Fruit fly (Drosophila melanogaster) whole organism, embryonic: Measurements from ENCODE around the gene Ms.

Experiments
- Atf-2 ChIP-seq: fragments of 200-800 bp; sonication (Bioruptor generic); optimal IDR thresholded peaks from 2 replicates; lab custom pipeline; 2016; ENCODE audit warnings: missing biosample characterization, missing genetic modification characterization
- BEAF-32 ChIP-seq: fragments of 200-800 bp; sonication (Bioruptor generic); optimal IDR thresholded peaks from 3 replicates; lab custom pipeline; 2017; ENCODE audit warnings: missing biosample characterization, missing genetic modification characterization, mild to moderate bottlenecking, moderate library complexity, missing genetic modification reagents
- CG1024 ChIP-seq: fragments of 200-800 bp; sonication (Bioruptor generic); IDR thresholded peaks from 2 replicates; pipeline ENCODE4 v1.3.6; 2022; ENCODE audit warnings: missing biosample characterization, missing genetic modification characterization
- CG12659 ChIP-seq: fragments of 200-800 bp; sonication (Bioruptor generic); optimal IDR thresholded peaks from 3 replicates; lab custom pipeline; 2017; ENCODE audit warnings: mild to moderate bottlenecking, missing biosample characterization, missing genetic modification reagents, missing genetic modification characterization
- CG13424 ChIP-seq: fragments of 200-800 bp; sonication (Bioruptor generic); optimal IDR thresholded peaks from 2 replicates; lab custom pipeline; 2019; ENCODE audit warnings: missing biosample characterization, mild to moderate bottlenecking, missing genetic modification characterization, moderate library complexity
- CG16815 ChIP-seq: fragments of 200-800 bp; sonication (Bioruptor generic); optimal IDR thresholded peaks from 3 replicates; lab custom pipeline; 2017; ENCODE audit warnings: missing biosample characterization, mild to moderate bottlenecking, missing genetic modification characterization
- CG17361 ChIP-seq: fragments of 200-800 bp; sonication (Bioruptor generic); IDR thresholded peaks from 3 replicates; pipeline ENCODE4 v1.3.6; 2022; ENCODE audit warnings: missing biosample characterization, missing genetic modification characterization
- CG2202 ChIP-seq: fragments of 200-800 bp; sonication (Bioruptor generic); optimal IDR thresholded peaks from 2 replicates; lab custom pipeline; 2018; ENCODE audit warnings: missing biosample characterization, mild to moderate bottlenecking, missing genetic modification characterization
- CG31388 ChIP-seq: fragments of 200-800 bp; sonication (Bioruptor generic); optimal IDR thresholded peaks from 2 replicates; lab custom pipeline; 2016; ENCODE audit warnings: missing biosample characterization, missing genetic modification characterization
- CG3726 ChIP-seq: fragments of 200-800 bp; sonication (Bioruptor generic); IDR thresholded peaks from 3 replicates; pipeline ENCODE4, ENCODE4 v1.3.6; 2022; ENCODE audit warnings: missing biosample characterization, missing genetic modification characterization
- CG4328 ChIP-seq: fragments of 200-800 bp; sonication (Bioruptor generic); optimal IDR thresholded peaks from 3 replicates; lab custom pipeline; 2017; ENCODE audit warnings: missing biosample characterization, missing genetic modification reagents, missing genetic modification characterization
- CG4360 ChIP-seq: fragments of 200-800 bp; sonication (Bioruptor generic); IDR thresholded peaks from 2 replicates; pipeline ENCODE4 v1.3.6; 2022; ENCODE audit warnings: missing biosample characterization, missing genetic modification characterization
- CG5245 ChIP-seq: fragments of 200-800 bp; sonication (Bioruptor generic); optimal IDR thresholded peaks from 3 replicates; lab custom pipeline; 2016; ENCODE audit warnings: missing biosample characterization, missing genetic modification characterization
- CG6175 ChIP-seq: fragments of 200-800 bp; sonication (Bioruptor generic); IDR thresholded peaks from 3 replicates; pipeline ENCODE4 v1.3.6; 2022; ENCODE audit warnings: missing biosample characterization, missing genetic modification characterization
- CG7357 ChIP-seq: fragments of 200-800 bp; sonication (Bioruptor generic); IDR thresholded peaks from 3 replicates; pipeline ENCODE4 v1.3.6; 2022; ENCODE audit warnings: missing biosample characterization, missing genetic modification characterization
- CG8944 ChIP-seq: fragments of 200-800 bp; sonication (Bioruptor generic); optimal IDR thresholded peaks from 3 replicates; lab custom pipeline; 2016; ENCODE audit warnings: missing biosample characterization, missing genetic modification characterization
- CG9727 ChIP-seq: fragments of 200-800 bp; sonication (Bioruptor generic); optimal IDR thresholded peaks from 3 replicates; lab custom pipeline; 2017; ENCODE audit warnings: missing biosample characterization, mild to moderate bottlenecking, missing genetic modification characterization
- D ChIP-seq, 2 experiments: fragments of 200-800 bp in 1 of 2; fragments of >200 bp in 1 of 2; sonication (Bioruptor generic) in 1 of 2; optimal IDR thresholded peaks; 2 replicates in 1 of 2; 3 replicates in 1 of 2; lab custom pipeline; 2017; ENCODE audit warnings: mild to moderate bottlenecking in 1 of 2, missing biosample characterization in 1 of 2, missing genetic modification characterization in 1 of 2, missing genetic modification reagents in 1 of 2
- E2f1 ChIP-seq: fragments of 200-800 bp; sonication (Bioruptor generic); IDR thresholded peaks from 2 replicates; pipeline ENCODE4 v1.3.6; 2022; ENCODE audit warnings: missing biosample characterization, missing genetic modification characterization
- E2f2 ChIP-seq: fragments of 200-800 bp; sonication (Bioruptor generic); IDR thresholded peaks from 2 replicates; pipeline ENCODE4 v1.3.6; 2022; ENCODE audit warnings: missing biosample characterization, missing genetic modification characterization
- Fer2 ChIP-seq: fragments of 200-800 bp; sonication (Bioruptor generic); optimal IDR thresholded peaks from 2 replicates; lab custom pipeline; 2018; ENCODE audit warnings: missing biosample characterization, mild to moderate bottlenecking, missing genetic modification characterization, moderate library complexity
- GATAe ChIP-seq: fragments of 200-800 bp; sonication (Bioruptor generic); conservative IDR thresholded peaks from 2 replicates; pipeline ENCODE4 v1.3.6; 2022; ENCODE audit warnings: missing biosample characterization, missing genetic modification characterization
- HmgZ ChIP-seq: fragments of 200-800 bp; sonication (Bioruptor generic); optimal IDR thresholded peaks from 2 replicates; lab custom pipeline; 2018; ENCODE audit warnings: missing biosample characterization, mild to moderate bottlenecking, missing genetic modification characterization
- Kr ChIP-seq: fragments of 200-800 bp; sonication (Bioruptor generic); optimal IDR thresholded peaks from 2 replicates; lab custom pipeline; 2017; ENCODE audit warnings: missing biosample characterization, mild to moderate bottlenecking, missing genetic modification characterization
- Lpt ChIP-seq: fragments of >200 bp; optimal IDR thresholded peaks from 2 replicates; lab custom pipeline; 2018; ENCODE audit warnings: missing biosample characterization, missing genetic modification characterization
- Mrtf ChIP-seq: fragments of 200-800 bp; sonication (Bioruptor generic); IDR thresholded peaks from 3 replicates; pipeline ENCODE4 v1.3.6; 2022; ENCODE audit warnings: missing biosample characterization, missing genetic modification characterization
- Poxn ChIP-seq: fragments of 200-800 bp; sonication (Bioruptor generic); IDR thresholded peaks from 2 replicates; pipeline ENCODE4 v1.3.6; 2022; ENCODE audit warnings: missing biosample characterization, missing genetic modification characterization
- Side ChIP-seq: fragments of 200-800 bp; sonication (Bioruptor generic); optimal IDR thresholded peaks from 2 replicates; lab custom pipeline; 2016; ENCODE audit warnings: missing biosample characterization, missing genetic modification characterization
- Sin3A ChIP-seq: fragments of >200 bp; optimal IDR thresholded peaks from 2 replicates; lab custom pipeline; 2018
- Sox100B ChIP-seq: fragments of 200-800 bp; sonication (Bioruptor generic); optimal IDR thresholded peaks from 3 replicates; lab custom pipeline; 2018; ENCODE audit warnings: missing biosample characterization, mild to moderate bottlenecking, missing genetic modification characterization
- Tbp ChIP-seq: fragments of >200 bp; optimal IDR thresholded peaks from 2 replicates; lab custom pipeline; 2018; ENCODE audit warnings: missing biosample characterization, missing genetic modification characterization
- Usf ChIP-seq: fragments of 200-800 bp; sonication (Bioruptor generic); optimal IDR thresholded peaks from 2 replicates; lab custom pipeline; 2017; ENCODE audit warnings: missing genotype, missing biosample characterization, missing genetic modification characterization
- amos ChIP-seq: fragments of 200-800 bp; sonication (Bioruptor generic); IDR thresholded peaks from 2 replicates; pipeline ENCODE4 v1.3.6; 2022; ENCODE audit warnings: missing biosample characterization, missing genetic modification characterization; ENCODE audit not compliant: partially characterized antibody
- chn ChIP-seq: fragments of 200-800 bp; sonication (Bioruptor generic); optimal IDR thresholded peaks from 2 replicates; lab custom pipeline; 2016; ENCODE audit warnings: missing biosample characterization, missing genetic modification characterization
- ci ChIP-seq: fragments of 200-800 bp; sonication (Bioruptor generic); IDR thresholded peaks from 3 replicates; pipeline ENCODE4 v1.3.6; 2022; ENCODE audit warnings: missing biosample characterization, missing genetic modification characterization
- exex ChIP-seq: fragments of 200-800 bp; sonication (Bioruptor generic); optimal IDR thresholded peaks from 4 replicates; lab custom pipeline; 2018; ENCODE audit warnings: missing biosample characterization, mild to moderate bottlenecking, missing genetic modification characterization, moderate library complexity
- gem ChIP-seq: fragments of 200-800 bp; sonication (Bioruptor generic); optimal IDR thresholded peaks from 2 replicates; lab custom pipeline; 2019; ENCODE audit warnings: missing biosample characterization, mild to moderate bottlenecking, missing genetic modification characterization, moderate library complexity
- inv ChIP-seq: fragments of 200-800 bp; sonication (Bioruptor generic); IDR thresholded peaks from 2 replicates; pipeline ENCODE4 v1.3.6; 2022; ENCODE audit warnings: missing biosample characterization, missing genetic modification characterization; ENCODE audit not compliant: partially characterized antibody
- jigr1 ChIP-seq: fragments of 200-800 bp; sonication (Bioruptor generic); IDR thresholded peaks from 3 replicates; pipeline ENCODE4 v1.3.6; 2022; ENCODE audit warnings: missing biosample characterization, missing genetic modification characterization
- lbe ChIP-seq: fragments of 200-800 bp; sonication (Bioruptor generic); optimal IDR thresholded peaks from 2 replicates; lab custom pipeline; 2016; ENCODE audit warnings: missing biosample characterization, mild to moderate bottlenecking, missing genetic modification characterization
- mam ChIP-seq: fragments of 200-800 bp; sonication (Bioruptor generic); optimal IDR thresholded peaks from 3 replicates; lab custom pipeline; 2016; ENCODE audit warnings: missing biosample characterization, missing genetic modification characterization
- odd ChIP-seq: fragments of 200-800 bp; sonication (Bioruptor generic); optimal IDR thresholded peaks from 2 replicates; lab custom pipeline; 2017; ENCODE audit warnings: missing biosample characterization, mild to moderate bottlenecking, missing genetic modification characterization
- psq ChIP-seq: fragments of 200-800 bp; sonication (Bioruptor generic); optimal IDR thresholded peaks from 2 replicates; lab custom pipeline; 2017; ENCODE audit warnings: missing biosample characterization, missing genetic modification characterization
- ro ChIP-seq: fragments of 200-800 bp; sonication (Bioruptor generic); IDR thresholded peaks from 2 replicates; pipeline ENCODE4 v1.3.6; 2022; ENCODE audit warnings: missing biosample characterization, missing genetic modification characterization
- sc ChIP-seq, 3 experiments: fragments of >200 bp in 2 of 3; fragments of 200-800 bp in 1 of 3; sonication (Bioruptor generic) in 1 of 3; optimal IDR thresholded peaks; 2 replicates in 2 of 3; 3 replicates in 1 of 3; lab custom pipeline; 2017; ENCODE audit warnings: mild to moderate bottlenecking in 1 of 3, missing biosample characterization in 1 of 3, missing genetic modification characterization in 1 of 3, missing genetic modification reagents in 1 of 3
- sens-2 ChIP-seq: fragments of 200-800 bp; sonication (Bioruptor generic); IDR thresholded peaks from 2 replicates; pipeline ENCODE4 v1.3.6; 2022; ENCODE audit warnings: missing biosample characterization, missing genetic modification characterization
- unc-4 ChIP-seq: fragments of 200-800 bp; sonication (Bioruptor generic); IDR thresholded peaks from 2 replicates; pipeline ENCODE4 v1.3.6; 2022; ENCODE audit warnings: missing biosample characterization, missing genetic modification characterization; ENCODE audit not compliant: partially characterized antibody
- zen ChIP-seq: fragments of 200-800 bp; sonication (Bioruptor generic); optimal IDR thresholded peaks from 3 replicates; lab custom pipeline; 2018; ENCODE audit warnings: missing biosample characterization, mild to moderate bottlenecking, missing genetic modification characterization, moderate library complexity

The Ms gene

dm6 chr3R:24318217-24319082, 22.9 kb upstream of the Ms start, which contains the start of the genes Nab2 and BRWD3 (continued):
- TF ChIP-seq Side (GFP tag; lab: Kevin White, UChicago) = no peak
- no peak for TF ChIP-seq odd
- TF ChIP-seq zen (tag; lab: Kevin White, UChicago) = peak; percentile 28
- TF ChIP-seq jigr1 (GFP tag; lab: Robert Waterston, UW) = no peak
- TF ChIP-seq sc (optimal IDR thresholded peaks at IDR 0.05; lab: Kevin White, UChicago) = no peak
- TF ChIP-seq sc (GFP tag; optimal IDR thresholded peaks at IDR 0.05; lab: Kevin White, UChicago) = no peak
- TF ChIP-seq psq = no peak
- peak; percentile 4 for TF ChIP-seq HmgZ (tag; lab: Kevin White, UChicago)
- TF ChIP-seq ro = 0 out of 2 replicates have a peak, but pooled peaks have one; percentile 13
- peak; percentile 41; the same call in 1 of the 3 replicates for TF ChIP-seq CG7357 (GFP tag; lab: Robert Waterston, UW)
- no peak for TF ChIP-seq chn (GFP tag; lab: Kevin White, UChicago)
- peak; percentile 32 for TF ChIP-seq CG4328 (GFP tag; lab: Kevin White, UChicago)
- no peak for TF ChIP-seq Mrtf
- TF ChIP-seq CG16815 (GFP tag; lab: Kevin White, UChicago) = peak; percentile 38
- peak; percentile 64 for TF ChIP-seq CG9727
- TF ChIP-seq CG17361 (GFP tag; lab: Robert Waterston, UW) = no peak; the same call in 2 of the 3 replicates
- peak; percentile 20; the same call in 1 of the 2 replicates for TF ChIP-seq sens-2 (GFP tag; lab: Robert Waterston, UW)
- no peak for TF ChIP-seq Usf (GFP tag; lab: Kevin White, UChicago)
- TF ChIP-seq Sox100B (GFP tag; lab: Kevin White, UChicago) = no peak
- TF ChIP-seq inv = peak; percentile 56
- no peak for TF ChIP-seq Poxn (GFP tag; lab: Robert Waterston, UW)
- peak; percentile 45; the same call in 1 of the 2 replicates for TF ChIP-seq E2f1 (GFP tag; lab: Robert Waterston, UW)
- no peak for TF ChIP-seq CG6175 (GFP tag; lab: Robert Waterston, UW)
- 0 out of 2 replicates have a peak, but pooled peaks have one; percentile 32 for TF ChIP-seq CG1024
- TF ChIP-seq Sin3A = peak; percentile 18
- TF ChIP-seq CG5245 (GFP tag; lab: Kevin White, UChicago) = no peak
- no peak for TF ChIP-seq CG4360 (GFP tag; lab: Robert Waterston, UW)
- peak; percentile 62 for TF ChIP-seq unc-4 (GFP tag; lab: Robert Waterston, UW)
- TF ChIP-seq CG31388 (GFP tag; lab: Kevin White, UChicago) = no peak
- TF ChIP-seq D (optimal IDR thresholded peaks at IDR 0.05; lab: Kevin White, UChicago) = no peak
- TF ChIP-seq D (GFP tag; optimal IDR thresholded peaks at IDR 0.05; lab: Kevin White, UChicago) = no peak
- TF ChIP-seq Kr = no peak
- peak; percentile 57 for TF ChIP-seq E2f2
- peak; percentile 57 for TF ChIP-seq CG13424 (tag; lab: Kevin White, UChicago)
- TF ChIP-seq BEAF-32 (GFP tag; lab: Kevin White, UChicago) = peak; percentile 76
- TF ChIP-seq CG8944 (GFP tag; lab: Kevin White, UChicago) = no peak
- peak; percentile 83 for TF ChIP-seq amos
- no peak for TF ChIP-seq exex
- TF ChIP-seq gem (tag; lab: Kevin White, UChicago) = no peak
- peak; percentile 42 for TF ChIP-seq CG12659 (GFP tag; lab: Kevin White, UChicago)
- TF ChIP-seq Atf-2 (GFP tag; lab: Kevin White, UChicago) = no peak
- TF ChIP-seq CG3726 (GFP tag; lab: Robert Waterston, UW) = no peak
- peak; percentile 17 for TF ChIP-seq mam (GFP tag; lab: Kevin White, UChicago)
- TF ChIP-seq lbe (GFP tag; lab: Kevin White, UChicago) = no peak
- TF ChIP-seq CG2202 = no peak
- no peak for TF ChIP-seq Tbp
- peak; percentile 55; the same call in 1 of the 3 replicates for TF ChIP-seq ci (GFP tag; lab: Robert Waterston, UW)
- no peak for TF ChIP-seq Fer2 (tag; lab: Kevin White, UChicago)
- TF ChIP-seq GATAe = no peak
- no peak for TF ChIP-seq Lpt (GFP tag; lab: Kevin White, UChicago)
